Fruit fly (Drosophila melanogaster) whole organism, embryonic: ENCODE data around the gene LeuRS-m.

ENCODE experiments used
- ATbp ChIP-seq: fragments of 200-800 bp; sonication (Bioruptor generic); optimal IDR thresholded peaks from 2 replicates; lab custom pipeline; 2017; ENCODE audit warnings: missing biosample characterization, mild to moderate bottlenecking, missing genetic modification characterization, missing genetic modification reagents
- Ada2b ChIP-seq: fragments of 200-800 bp; sonication (Bioruptor generic); IDR thresholded peaks from 2 replicates; pipeline ENCODE4 v1.3.6; 2022; ENCODE audit warnings: missing biosample characterization, missing genetic modification characterization
- Atf-2 ChIP-seq: fragments of 200-800 bp; sonication (Bioruptor generic); optimal IDR thresholded peaks from 2 replicates; lab custom pipeline; 2016; ENCODE audit warnings: missing biosample characterization, missing genetic modification characterization
- CG10366 ChIP-seq: fragments of 200-800 bp; sonication (Bioruptor generic); IDR thresholded peaks from 2 replicates; pipeline ENCODE4 v1.3.6; 2022; ENCODE audit warnings: missing biosample characterization, missing genetic modification characterization
- CG11504 ChIP-seq: fragments of 200-800 bp; sonication (Bioruptor generic); optimal IDR thresholded peaks from 3 replicates; lab custom pipeline; 2019; ENCODE audit warnings: missing biosample characterization, mild to moderate bottlenecking, missing genetic modification characterization, moderate library complexity
- CG11560 ChIP-seq: fragments of 200-800 bp; sonication (Bioruptor generic); IDR thresholded peaks from 3 replicates; pipeline ENCODE4 v1.3.6; 2022; ENCODE audit warnings: missing biosample characterization, missing genetic modification characterization
- CG12391 ChIP-seq: fragments of 200-800 bp; sonication (Bioruptor generic); optimal IDR thresholded peaks from 3 replicates; lab custom pipeline; 2018; ENCODE audit warnings: missing biosample characterization, mild to moderate bottlenecking, missing genetic modification characterization, moderate library complexity
- CG13624 ChIP-seq: fragments of 200-800 bp; sonication (Bioruptor generic); optimal IDR thresholded peaks from 2 replicates; lab custom pipeline; 2016; ENCODE audit warnings: missing biosample characterization, missing genetic modification characterization
- CG13894 ChIP-seq: fragments of 200-800 bp; sonication (Bioruptor generic); optimal IDR thresholded peaks from 3 replicates; lab custom pipeline; 2018; ENCODE audit warnings: missing biosample characterization, mild to moderate bottlenecking, missing genetic modification characterization, moderate library complexity
- CG14441 ChIP-seq: fragments of 200-800 bp; sonication (Bioruptor generic); IDR thresholded peaks from 2 replicates; pipeline ENCODE4 v1.3.6; 2022; ENCODE audit warnings: missing biosample characterization, missing genetic modification characterization
- CG15011 ChIP-seq: fragments of 200-800 bp; sonication (Bioruptor generic); optimal IDR thresholded peaks from 3 replicates; lab custom pipeline; 2018; ENCODE audit warnings: missing biosample characterization, mild to moderate bottlenecking, missing genetic modification characterization
- CG1603 ChIP-seq: fragments of 200-800 bp; sonication (Bioruptor generic); optimal IDR thresholded peaks from 2 replicates; lab custom pipeline; 2019; ENCODE audit warnings: missing biosample characterization, mild to moderate bottlenecking, missing genetic modification characterization, moderate library complexity
- CG1832 ChIP-seq: fragments of 200-800 bp; sonication (Bioruptor generic); optimal IDR thresholded peaks from 2 replicates; lab custom pipeline; 2017; ENCODE audit warnings: missing biosample characterization, mild to moderate bottlenecking, missing genetic modification characterization, inconsistent platforms
- CG2120 ChIP-seq: fragments of 200-800 bp; sonication (Bioruptor generic); optimal IDR thresholded peaks from 3 replicates; lab custom pipeline; 2016; ENCODE audit warnings: missing biosample characterization, missing genetic modification characterization
- CG4617 ChIP-seq: fragments of 200-800 bp; sonication (Bioruptor generic); optimal IDR thresholded peaks from 3 replicates; lab custom pipeline; 2016; ENCODE audit warnings: missing biosample characterization, missing genetic modification characterization, borderline replicate concordance
- CG9437 ChIP-seq: fragments of 200-800 bp; sonication (Bioruptor generic); optimal IDR thresholded peaks from 2 replicates; lab custom pipeline; 2018; ENCODE audit warnings: missing biosample characterization, mild to moderate bottlenecking, missing genetic modification characterization
- H2.0 ChIP-seq: fragments of 200-800 bp; sonication (Bioruptor generic); IDR thresholded peaks from 2 replicates; pipeline ENCODE4 v1.3.6; 2022; ENCODE audit warnings: missing biosample characterization, missing genetic modification characterization
- Med ChIP-seq: fragments of 200-800 bp; sonication (Bioruptor generic); peaks from one replicate; lab custom pipeline; 2016; ENCODE audit warnings: missing biosample characterization, missing genetic modification characterization, mild to moderate bottlenecking, inconsistent platforms, moderate library complexity
- NC2α ChIP-seq: fragments of 200-800 bp; sonication (Bioruptor generic); optimal IDR thresholded peaks from 2 replicates; lab custom pipeline; 2016; ENCODE audit warnings: missing biosample characterization, missing genetic modification characterization
- abd-A ChIP-seq: fragments of 200-800 bp; sonication (Bioruptor generic); optimal IDR thresholded peaks from 3 replicates; lab custom pipeline; 2019; ENCODE audit warnings: missing biosample characterization, mild to moderate bottlenecking, missing genetic modification characterization, moderate library complexity
- bab2 ChIP-seq: fragments of 200-800 bp; sonication (Bioruptor generic); optimal IDR thresholded peaks from 2 replicates; lab custom pipeline; 2016; ENCODE audit warnings: missing biosample characterization, missing genetic modification characterization
- cato ChIP-seq: fragments of 200-800 bp; sonication (Bioruptor generic); optimal IDR thresholded peaks from 2 replicates; lab custom pipeline; 2016; ENCODE audit warnings: missing biosample characterization, missing genetic modification characterization, borderline replicate concordance
- chinmo ChIP-seq: fragments of 200-800 bp; sonication (Bioruptor generic); IDR thresholded peaks from 4 replicates; pipeline ENCODE4 v1.3.6; 2022; ENCODE audit warnings: missing biosample characterization, missing genetic modification characterization; ENCODE audit not compliant: partially characterized antibody
- ci ChIP-seq: fragments of 200-800 bp; sonication (Bioruptor generic); IDR thresholded peaks from 3 replicates; pipeline ENCODE4 v1.3.6; 2022; ENCODE audit warnings: missing biosample characterization, missing genetic modification characterization
- esg ChIP-seq: fragments of 200-800 bp; sonication (Bioruptor generic); conservative IDR thresholded peaks from 2 replicates; pipeline ENCODE4 v1.3.6; 2022; ENCODE audit warnings: missing biosample characterization, missing genetic modification characterization
- exex ChIP-seq: fragments of 200-800 bp; sonication (Bioruptor generic); optimal IDR thresholded peaks from 4 replicates; lab custom pipeline; 2018; ENCODE audit warnings: missing biosample characterization, mild to moderate bottlenecking, missing genetic modification characterization, moderate library complexity
- gem ChIP-seq: fragments of 200-800 bp; sonication (Bioruptor generic); optimal IDR thresholded peaks from 2 replicates; lab custom pipeline; 2019; ENCODE audit warnings: missing biosample characterization, mild to moderate bottlenecking, missing genetic modification characterization, moderate library complexity
- grau ChIP-seq: fragments of 200-800 bp; optimal IDR thresholded peaks from 3 replicates; lab custom pipeline; 2019; ENCODE audit warnings: missing biosample characterization, mild to moderate bottlenecking, missing genetic modification characterization, moderate library complexity
- hbn ChIP-seq: fragments of 200-800 bp; sonication (Bioruptor generic); IDR thresholded peaks from 2 replicates; pipeline ENCODE4 v1.3.6; 2022; ENCODE audit warnings: missing biosample characterization, missing genetic modification characterization; ENCODE audit not compliant: partially characterized antibody
- lov ChIP-seq, 2 experiments: fragments of 200-800 bp in 1 of 2; fragments of >200 bp in 1 of 2; sonication (Bioruptor generic) in 1 of 2; IDR thresholded peaks in 1 of 2; optimal IDR thresholded peaks in 1 of 2; 2 replicates in 1 of 2; 3 replicates in 1 of 2; pipeline versions ENCODE4 v1.3.6 to Lab custom; 2017 to 2022; ENCODE audit warnings: missing biosample characterization in 1 of 2, missing genetic modification characterization in 1 of 2
- mld ChIP-seq: fragments of 200-800 bp; sonication (Bioruptor generic); IDR thresholded peaks from 3 replicates; pipeline ENCODE4 v1.3.6; 2022; ENCODE audit warnings: missing biosample characterization, missing genetic modification characterization; ENCODE audit not compliant: partially characterized antibody
- nom ChIP-seq: fragments of 200-800 bp; sonication (Bioruptor generic); optimal IDR thresholded peaks from 2 replicates; lab custom pipeline; 2017; ENCODE audit warnings: missing biosample characterization, missing genetic modification characterization, mild to moderate bottlenecking, moderate library complexity, missing genetic modification reagents
- pfk ChIP-seq: fragments of 200-800 bp; sonication (Bioruptor generic); optimal IDR thresholded peaks from 2 replicates; lab custom pipeline; 2018; ENCODE audit warnings: missing biosample characterization, mild to moderate bottlenecking, missing genetic modification characterization, moderate library complexity
- pum ChIP-seq: fragments of 200-800 bp; sonication (Bioruptor generic); optimal IDR thresholded peaks from 2 replicates; lab custom pipeline; 2016; ENCODE audit warnings: missing biosample characterization, missing genetic modification characterization
- row ChIP-seq: fragments of 200-800 bp; sonication (Bioruptor generic); IDR thresholded peaks from 3 replicates; pipeline ENCODE4 v1.3.6; 2022; ENCODE audit warnings: missing biosample characterization, missing genetic modification characterization
- sd ChIP-seq: fragments of 200-800 bp; sonication (Bioruptor generic); optimal IDR thresholded peaks from 3 replicates; lab custom pipeline; 2018; ENCODE audit warnings: missing biosample characterization, mild to moderate bottlenecking, missing genetic modification characterization, moderate library complexity
- sens ChIP-seq: fragments of 200-800 bp; sonication (Bioruptor generic); peaks from one replicate; lab custom pipeline; 2016; ENCODE audit warnings: missing biosample characterization, missing genetic modification characterization
- tll ChIP-seq, 2 experiments: fragments of 200-800 bp in 1 of 2; fragments of >200 bp in 1 of 2; sonication (Bioruptor generic) in 1 of 2; optimal IDR thresholded peaks; 2 replicates each; lab custom pipeline; 2017 to 2019; ENCODE audit warnings: missing biosample characterization in 2 of 2, missing genetic modification characterization in 2 of 2, mild to moderate bottlenecking in 1 of 2, moderate library complexity in 1 of 2
- vvl ChIP-seq: fragments of 200-800 bp; sonication (Bioruptor generic); IDR thresholded peaks from 2 replicates; pipeline ENCODE4 v1.3.6; 2022; ENCODE audit warnings: missing biosample characterization, missing genetic modification characterization

Gene LeuRS-m

dm6 chr3L:4854153-4854552 lies 28.5 kb downstream of the LeuRS-m start (continued):
- TF ChIP-seq Atf-2 = no peak
- no peak for TF ChIP-seq CG11560 (tag; lab: Robert Waterston, UW)
- peak; percentile 10 for TF ChIP-seq CG11504 (tag; lab: Kevin White, UChicago)
- no peak for TF ChIP-seq CG13894
- no peak for TF ChIP-seq CG4617
- no peak for TF ChIP-seq pfk
- TF ChIP-seq CG2120 (GFP tag; lab: Kevin White, UChicago) = no peak
- TF ChIP-seq H2.0 (GFP tag; lab: Robert Waterston, UW) = no peak
- TF ChIP-seq grau (tag; lab: Kevin White, UChicago) = peak; percentile 80
- no peak for TF ChIP-seq CG13624 (GFP tag; lab: Kevin White, UChicago)
- peak; percentile 55 for TF ChIP-seq sens
- TF ChIP-seq CG10366 (GFP tag; lab: Robert Waterston, UW) = no peak
- no peak for TF ChIP-seq nom
- no peak for TF ChIP-seq CG1832 (GFP tag; lab: Kevin White, UChicago)
- peak; percentile 20 for TF ChIP-seq CG1603 (tag; lab: Kevin White, UChicago)
- no peak for TF ChIP-seq Ada2b (GFP tag; lab: Robert Waterston, UW)
- 0 out of 3 replicates have a peak, but pooled peaks have one; percentile 32 for TF ChIP-seq row (GFP tag; lab: Robert Waterston, UW)
- no peak for TF ChIP-seq mld (GFP tag; lab: Robert Waterston, UW)
- TF ChIP-seq CG12391 = no peak
- peak; percentile 61 for TF ChIP-seq Med (GFP tag; lab: Kevin White, UChicago)
- peak; percentile 55; the same call in 1 of the 3 replicates for TF ChIP-seq ci (GFP tag; lab: Robert Waterston, UW)
- 0 out of 2 replicates have a peak, but pooled peaks have one; percentile 22 for TF ChIP-seq CG14441 (GFP tag; lab: Robert Waterston, UW)
- TF ChIP-seq CG9437 (GFP tag; lab: Kevin White, UChicago) = no peak
- no peak for TF ChIP-seq esg (GFP tag; lab: Robert Waterston, UW)
- no peak for TF ChIP-seq exex (tag; lab: Kevin White, UChicago)
- no peak for TF ChIP-seq cato (GFP tag; lab: Kevin White, UChicago)
- TF ChIP-seq CG15011 = no peak
- TF ChIP-seq gem = peak; percentile 2

- TF ChIP-seq tll (GFP tag; optimal IDR thresholded peaks at IDR 0.05; lab: Kevin White, UChicago) (no peak), vvl (GFP tag; lab: Robert Waterston, UW) (peak; percentile 58; the same call in 1 of the 2 replicates), chinmo (peak; percentile 67; the same call in 1 of the 4 replicates), hbn (no peak), abd-A (peak; percentile 53), sd (tag; lab: Kevin White, UChicago) (no peak), pum (GFP tag; lab: Kevin White, UChicago) (no peak), lov (optimal IDR thresholded peaks at IDR 0.05; lab: Kevin White, UChicago) (no peak), lov (GFP tag; IDR thresholded peaks at IDR 0.05; lab: Robert Waterston, UW) (no peak), NC2α (GFP tag; lab: Kevin White, UChicago) (no peak), ATbp (no peak), bab2 (no peak)
Observed at dm6 chr3L:4855208-4855607, 29.6 kb downstream of the LeuRS-m start.
